Worm (Caenorhabditis elegans): ENCODE measurements around the gene mig-15.

DNA sequence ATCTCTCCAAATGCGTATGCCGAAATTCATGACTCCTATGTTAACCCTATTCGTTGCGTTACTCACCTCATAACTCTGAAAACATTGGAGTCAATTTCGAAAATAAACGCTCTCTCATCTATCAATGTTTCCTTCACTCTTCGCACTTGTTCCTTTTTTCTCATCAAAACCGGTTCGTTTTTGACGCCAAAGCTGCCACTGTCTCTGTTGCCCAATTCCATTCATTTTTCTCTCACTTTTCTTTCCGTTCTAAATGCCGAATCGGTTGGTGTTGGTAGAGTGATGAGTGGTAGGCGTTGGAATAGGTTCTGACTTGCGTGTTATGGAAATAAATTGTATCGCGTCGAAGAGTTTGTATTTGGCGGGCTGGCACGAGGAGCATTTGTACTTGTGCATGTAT lies 35.1 kb downstream of the mig-15 start:
- TF ChIP-seq fkh-10 (GFP tag; optimal IDR thresholded peaks at IDR 0.05), result no peak
- TF ChIP-seq nhr-237 (tag; optimal IDR thresholded peaks at IDR 0.05), result no peak
- TF ChIP-seq snpc-4 (tag; optimal IDR thresholded peaks at IDR 0.05), result no peak
- no peak for TF ChIP-seq ceh-16 (tag; optimal IDR thresholded peaks at IDR 0.05)
- no peak for TF ChIP-seq R02D3.7 (tag; optimal IDR thresholded peaks at IDR 0.05)
- TF ChIP-seq nhr-12 (tag; optimal IDR thresholded peaks at IDR 0.05), result no peak
- no peak for TF ChIP-seq nhr-28 (tag; optimal IDR thresholded peaks at IDR 0.05)
- TF ChIP-seq lin-39 (tag; optimal IDR thresholded peaks at IDR 0.05), result no peak
- TF ChIP-seq lin-15B (tag; optimal IDR thresholded peaks at IDR 0.05), result no peak
- no peak for TF ChIP-seq unc-39 (tag; optimal IDR thresholded peaks at IDR 0.05)
